Worm (Caenorhabditis elegans) whole organism, early embryonic: ENCODE results near the gene trcs-1.

Experiments used
- ama-1 ChIP-seq: fragments of 150-350 bp; optimal IDR thresholded peaks from 2 replicates; lab custom pipeline; 2014
- ets-7 ChIP-seq: sonication (generic microtip); optimal IDR thresholded peaks from 2 replicates; lab custom pipeline; 2016; ENCODE audit warnings: missing genotype, missing genetic modification characterization, missing compliant biosample characterization
- flt-1 ChIP-seq: fragments of 200-800 bp; sonication (Bioruptor generic); IDR thresholded peaks from 2 replicates; pipeline ENCODE4 v1.3.6; 2022; ENCODE audit warnings: missing genetic modification characterization, missing compliant biosample characterization
- hmg-4 ChIP-seq: fragments of 200-800 bp; sonication (Bioruptor generic); optimal IDR thresholded peaks from 2 replicates; lab custom pipeline; 2018; ENCODE audit warnings: mild to moderate bottlenecking, missing genetic modification characterization, missing compliant biosample characterization
- hnd-1 ChIP-seq: sonication (generic microtip); optimal IDR thresholded peaks from 2 replicates; lab custom pipeline; 2016; ENCODE audit warnings: missing genetic modification characterization, missing compliant biosample characterization
- pes-1 ChIP-seq: fragments of 200-800 bp; sonication (Bioruptor generic); IDR thresholded peaks from 2 replicates; pipeline ENCODE4 v1.3.6; 2022; ENCODE audit warnings: missing genetic modification reagents, missing genetic modification characterization, missing compliant biosample characterization
- scrt-1 ChIP-seq: fragments of 200-800 bp; sonication (Bioruptor generic); IDR thresholded peaks from 2 replicates; pipeline ENCODE4 v1.3.6; 2022; ENCODE audit warnings: missing genetic modification characterization, missing compliant biosample characterization
- tbx-11 ChIP-seq: fragments of 200-800 bp; sonication (Bioruptor generic); IDR thresholded peaks from 2 replicates; pipeline ENCODE4 v1.3.6; 2022; ENCODE audit warnings: missing genetic modification characterization, missing compliant biosample characterization
- tbx-37 ChIP-seq: fragments of 200-800 bp; sonication (Bioruptor generic); conservative IDR thresholded peaks from 2 replicates; pipeline ENCODE4 v1.3.6; 2022; ENCODE audit warnings: missing genetic modification reagents, missing genetic modification characterization, missing compliant biosample characterization
- tra-4 ChIP-seq: sonication (generic microtip); optimal IDR thresholded peaks from 2 replicates; lab custom pipeline; 2017; ENCODE audit warnings: missing genetic modification characterization, missing compliant biosample characterization

DNA sequence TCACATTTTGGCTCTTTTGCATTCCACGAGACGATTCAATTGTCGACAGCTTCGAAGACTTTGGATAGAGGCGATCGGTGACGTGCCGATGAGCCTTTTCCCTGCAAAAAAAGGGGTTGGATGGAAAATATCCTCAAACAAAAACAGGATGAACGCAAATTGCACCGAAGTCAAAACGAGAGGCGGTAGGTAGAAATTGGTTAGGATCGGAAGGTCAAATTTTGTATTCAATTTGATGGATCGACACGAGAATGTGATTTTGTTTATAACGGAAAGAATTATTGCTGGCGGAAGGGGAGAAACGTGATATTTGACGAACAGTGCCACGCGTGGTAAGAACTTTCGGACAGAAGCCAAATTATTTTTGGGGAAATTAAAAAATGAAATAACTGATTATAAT, 46.2 kb upstream of the trcs-1 start, which contains the start of gene mca-1:
- no peak for TF ChIP-seq ama-1 (lab: Kevin White, UChicago)
- TF ChIP-seq ets-7 (tag; lab: Kevin White, UChicago) = no peak
- TF ChIP-seq pes-1 (GFP tag; lab: Robert Waterston, UW) = no peak
- TF ChIP-seq flt-1 = no peak
- TF ChIP-seq hmg-4 (GFP tag; lab: Kevin White, UChicago) = no peak
- no peak for TF ChIP-seq scrt-1 (GFP tag; lab: Robert Waterston, UW)
- no peak for TF ChIP-seq hnd-1 (tag; lab: Kevin White, UChicago)
- no peak for TF ChIP-seq tra-4 (tag; lab: Kevin White, UChicago)
- TF ChIP-seq tbx-37 (GFP tag; lab: Robert Waterston, UW) = no peak
- no peak for TF ChIP-seq tbx-11 (GFP tag; lab: Robert Waterston, UW)
